Worm (Caenorhabditis elegans) whole organism, early embryonic: ENCODE data around the gene F07H5.7.

ENCODE experiments used
- ceh-13 ChIP-seq: fragments of 200-800 bp; sonication (Bioruptor generic); optimal IDR thresholded peaks from 2 replicates; lab custom pipeline; 2018; ENCODE audit warnings: mild to moderate bottlenecking, missing genetic modification characterization, missing compliant biosample characterization
- ets-7 ChIP-seq: sonication (generic microtip); optimal IDR thresholded peaks from 2 replicates; lab custom pipeline; 2016; ENCODE audit warnings: missing genotype, missing genetic modification characterization, missing compliant biosample characterization

DNA sequence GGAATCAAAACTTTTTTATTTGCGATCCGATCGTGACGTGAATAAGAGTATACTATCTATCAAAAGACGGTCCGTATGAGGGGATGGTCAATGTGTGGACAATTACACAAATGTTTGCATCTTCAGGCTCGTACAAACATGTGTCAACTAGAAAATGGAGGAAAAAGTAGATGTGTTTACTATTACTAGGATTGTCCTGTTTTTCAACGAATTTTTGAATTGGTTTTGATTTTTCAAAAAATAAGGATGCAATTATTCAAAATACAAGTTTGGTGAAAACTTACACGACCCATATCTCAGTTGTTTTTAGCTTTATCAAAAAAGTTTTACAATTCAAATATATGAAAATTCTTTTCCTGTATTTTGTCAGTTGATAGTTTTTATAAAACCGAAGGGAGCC is 38.7 kb downstream of the F07H5.7 start, which contains the start of gene K08F8.7:
- no peak for TF ChIP-seq ets-7 (tag; lab: Kevin White, UChicago)
- TF ChIP-seq ceh-13 (GFP tag; lab: Kevin White, UChicago): no peak
